Fruit fly (Drosophila melanogaster): ENCODE measurements around the gene frac.

DNA sequence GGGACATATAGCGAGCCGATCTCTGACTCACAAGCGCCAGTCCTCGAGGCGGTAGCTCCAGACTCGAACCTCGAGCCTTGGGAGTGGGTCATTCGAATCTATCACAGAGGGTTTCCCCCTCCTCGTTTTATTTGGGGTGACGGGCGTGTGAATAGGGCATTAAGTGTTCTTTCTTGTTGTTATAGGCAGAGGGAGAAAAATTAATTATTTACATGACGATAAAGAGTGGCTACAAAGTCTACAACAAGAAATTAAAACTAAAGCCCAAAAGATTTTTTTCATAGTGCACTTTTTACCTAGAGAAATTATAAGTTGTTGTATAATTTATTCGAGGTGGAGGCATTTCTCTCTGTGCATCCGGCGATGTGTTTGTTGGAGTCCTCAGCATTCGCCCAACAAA lies 10.0 kb upstream of the frac start:
- TF ChIP-seq bab1 (GFP tag; optimal IDR thresholded peaks at IDR 0.05) (no peak), CG12768 (GFP tag; optimal IDR thresholded peaks at IDR 0.05) (no peak), cnc (optimal IDR thresholded peaks at IDR 0.05) (no peak)

Measured in whole organism, adult.